Worm (Caenorhabditis elegans): Measurements from ENCODE around the gene scl-9.

Gene scl-9

DNA sequence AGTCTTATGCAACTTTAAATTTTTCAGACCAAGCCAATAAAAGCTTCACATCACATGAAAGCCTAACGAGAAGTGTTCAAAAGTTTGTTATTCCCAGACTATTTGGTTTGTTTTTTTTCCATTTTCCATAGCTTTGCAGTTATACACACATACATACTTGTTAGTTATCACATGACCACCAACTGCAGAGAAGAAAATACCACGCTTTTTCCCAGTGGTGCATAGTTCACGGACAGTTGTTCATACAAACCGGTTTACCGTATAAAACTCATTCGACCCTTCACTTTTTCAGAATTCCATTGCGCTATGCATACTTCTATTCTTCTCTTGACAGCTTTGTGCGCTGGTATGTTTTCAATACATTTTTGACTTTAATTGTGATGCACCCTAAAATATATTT is 16.8 kb downstream of the scl-9 start, which contains the start of gene scl-5:
Gene scl-5 (plus strand): TSS at position 301 of the 400 bp plus-strand sequence.
- TF ChIP-seq scrt-1 (GFP tag; IDR thresholded peaks at IDR 0.05) (no peak), ceh-13 (GFP tag; optimal IDR thresholded peaks at IDR 0.05) (no peak), aly-1 (tag; optimal IDR thresholded peaks at IDR 0.05) (no peak), sea-1 (GFP tag; conservative IDR thresholded peaks at IDR 0.05) (no peak), F13C5.2 (tag; optimal IDR thresholded peaks at IDR 0.05) (no peak), hnd-1 (tag; optimal IDR thresholded peaks at IDR 0.05) (no peak), B0310.2 (tag; optimal IDR thresholded peaks at IDR 0.05) (no peak), ceh-36 (tag; optimal IDR thresholded peaks at IDR 0.05) (no peak), hmg-4 (GFP tag; optimal IDR thresholded peaks at IDR 0.05) (no peak), tra-4 (tag; optimal IDR thresholded peaks at IDR 0.05) (no peak), flt-1 (GFP tag; IDR thresholded peaks at IDR 0.05) (no peak), tbx-11 (GFP tag; IDR thresholded peaks at IDR 0.05) (no peak), ets-7 (tag; optimal IDR thresholded peaks at IDR 0.05) (no peak), pes-1 (GFP tag; IDR thresholded peaks at IDR 0.05) (no peak), hmbx-1 (tag; optimal IDR thresholded peaks at IDR 0.05) (no peak), tbx-37 (GFP tag; conservative IDR thresholded peaks at IDR 0.05) (no peak), ama-1 (optimal IDR thresholded peaks at IDR 0.05) (no peak)

DNA sequence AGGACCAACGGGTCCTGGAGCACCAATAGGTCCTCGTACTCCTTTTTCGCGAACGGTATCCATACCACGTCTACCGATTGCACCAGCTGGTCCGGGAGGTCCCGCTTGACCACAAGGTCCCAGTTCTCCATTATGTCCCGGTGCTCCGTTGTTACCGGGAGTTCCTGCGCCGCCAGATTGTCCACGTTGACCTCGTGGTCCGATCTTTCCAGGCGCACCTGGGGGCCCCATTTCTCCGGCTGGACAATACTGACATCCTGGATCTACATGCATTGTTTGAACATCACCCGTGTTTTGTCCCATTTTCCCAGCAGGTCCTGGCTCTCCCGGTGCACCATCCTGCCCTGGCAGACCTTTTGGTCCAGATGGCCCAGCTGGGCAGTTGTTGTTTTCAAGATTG is 19.1 kb downstream of the scl-9 start:
- TF ChIP-seq sea-1 (GFP tag; conservative IDR thresholded peaks at IDR 0.05) (0 out of 2 replicates have a peak, but pooled peaks have one; percentile 37), hmg-4 (GFP tag; optimal IDR thresholded peaks at IDR 0.05) (no peak)

DNA sequence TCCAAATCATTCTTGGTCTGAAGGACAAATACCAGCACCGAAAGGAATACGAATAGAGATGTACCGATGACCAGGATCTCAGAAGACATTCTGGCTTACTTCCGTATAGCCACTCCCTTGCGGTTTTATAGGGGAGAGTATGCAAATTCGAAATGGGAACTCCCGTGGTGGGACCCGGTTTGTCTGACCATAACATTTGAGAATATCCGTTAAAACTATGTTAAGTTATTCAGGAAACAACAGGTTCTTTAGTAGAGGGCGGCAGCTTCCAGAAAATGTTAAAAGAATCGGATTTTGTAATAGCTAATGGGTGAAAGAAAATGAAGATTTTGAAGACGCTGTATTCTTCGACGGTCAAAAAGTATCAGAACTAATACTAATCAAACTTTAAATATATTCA is 20.3 kb downstream of the scl-9 start, which contains the start of gene col-131:
Gene col-131 (minus strand): TSS at position 101 of the 400 bp plus-strand sequence.
- TF ChIP-seq hmg-4 (GFP tag; optimal IDR thresholded peaks at IDR 0.05) = no peak
- no peak for TF ChIP-seq F13C5.2 (tag; optimal IDR thresholded peaks at IDR 0.05)
- no peak for TF ChIP-seq ets-7 (tag; optimal IDR thresholded peaks at IDR 0.05)
- TF ChIP-seq ceh-13 (GFP tag; optimal IDR thresholded peaks at IDR 0.05) = no peak
- TF ChIP-seq B0310.2 (tag; optimal IDR thresholded peaks at IDR 0.05) = no peak
- no peak for TF ChIP-seq scrt-1 (GFP tag; IDR thresholded peaks at IDR 0.05)
- no peak for TF ChIP-seq flt-1 (GFP tag; IDR thresholded peaks at IDR 0.05)

DNA sequence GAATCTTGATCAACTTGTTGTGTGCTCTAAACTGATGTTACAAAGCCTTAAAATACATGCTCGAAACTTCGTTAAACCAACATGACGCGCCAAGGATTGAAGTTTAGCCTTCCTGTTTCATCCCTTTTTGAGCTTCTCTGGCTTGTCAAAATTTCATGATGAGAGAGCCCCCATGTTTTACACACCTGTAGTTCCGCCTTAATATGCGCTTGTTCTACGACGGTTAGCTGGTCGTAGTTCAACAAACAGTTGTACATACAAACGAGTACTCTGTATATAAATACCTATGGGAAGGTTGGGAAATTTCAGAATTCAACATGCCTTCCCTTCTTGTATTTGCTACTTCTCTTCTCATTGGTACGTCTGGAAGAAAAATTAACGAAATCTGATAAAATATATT is 21.5 kb downstream of the scl-9 start, which contains the start of gene scl-6:
Gene scl-6 (plus strand): TSS at position 301 of the 400 bp plus-strand sequence.
- TF ChIP-seq ama-1 (optimal IDR thresholded peaks at IDR 0.05) (no peak), B0310.2 (tag; optimal IDR thresholded peaks at IDR 0.05) (no peak), hnd-1 (tag; optimal IDR thresholded peaks at IDR 0.05) (no peak), tbx-11 (GFP tag; IDR thresholded peaks at IDR 0.05) (no peak), tra-4 (tag; optimal IDR thresholded peaks at IDR 0.05) (no peak)

DNA sequence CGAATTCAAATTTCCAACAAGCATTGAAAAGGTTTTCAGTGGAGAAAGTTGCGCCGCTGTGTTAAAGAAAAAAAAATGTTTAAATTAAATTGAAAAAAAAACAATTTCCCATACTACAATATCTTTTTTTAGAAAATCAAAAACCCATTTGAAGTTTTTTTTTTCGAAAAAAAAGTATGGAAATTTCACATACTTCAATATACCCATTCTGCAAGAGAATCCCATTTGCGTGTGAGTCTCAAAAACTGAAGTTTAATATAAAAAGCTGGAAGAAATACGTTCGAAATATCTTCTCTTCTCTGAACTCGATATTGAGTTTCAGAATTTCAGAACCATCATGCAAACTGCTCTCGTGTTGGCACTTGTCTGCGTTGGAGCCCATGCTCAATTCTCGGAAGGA is 23.2 kb downstream of the scl-9 start, which contains the start of gene scl-7:
Gene scl-7 (plus strand): TSS at position 301 of the 400 bp plus-strand sequence.
- TF ChIP-seq tbx-11 (GFP tag; IDR thresholded peaks at IDR 0.05) = no peak
- TF ChIP-seq hmg-4 (GFP tag; optimal IDR thresholded peaks at IDR 0.05) = no peak
- no peak for TF ChIP-seq tbx-37 (GFP tag; conservative IDR thresholded peaks at IDR 0.05)
- TF ChIP-seq ceh-13 (GFP tag; optimal IDR thresholded peaks at IDR 0.05) = no peak
- TF ChIP-seq F13C5.2 (tag; optimal IDR thresholded peaks at IDR 0.05) = no peak
- TF ChIP-seq aly-1 (tag; optimal IDR thresholded peaks at IDR 0.05) = no peak
- TF ChIP-seq sea-1 (GFP tag; conservative IDR thresholded peaks at IDR 0.05) = no peak
- no peak for TF ChIP-seq ama-1 (optimal IDR thresholded peaks at IDR 0.05)
- no peak for TF ChIP-seq B0310.2 (tag; optimal IDR thresholded peaks at IDR 0.05)
- no peak for TF ChIP-seq scrt-1 (GFP tag; IDR thresholded peaks at IDR 0.05)

DNA sequence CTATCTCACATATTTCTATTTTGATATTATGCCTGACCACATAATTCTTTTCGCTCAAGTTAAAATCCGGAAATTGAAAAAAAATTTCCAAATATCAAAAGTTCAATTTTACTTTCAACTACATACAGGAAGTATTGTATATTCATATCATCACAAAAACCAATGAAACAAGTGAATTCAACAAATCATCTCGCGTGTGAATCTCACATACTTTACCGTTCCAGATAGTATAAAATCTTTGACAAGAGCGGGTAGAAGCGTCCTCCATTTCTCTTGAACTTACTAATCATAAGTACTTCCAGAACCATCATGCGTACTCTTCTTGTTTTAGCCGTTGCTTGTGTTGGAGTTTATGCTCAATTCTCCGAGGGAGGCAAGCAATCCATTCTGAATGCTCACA is 24.5 kb downstream of the scl-9 start, which contains the start of gene scl-8:
Gene scl-8 (plus strand): TSS at position 301 of the 400 bp plus-strand sequence.
- no peak for TF ChIP-seq flt-1 (GFP tag; IDR thresholded peaks at IDR 0.05)
- no peak for TF ChIP-seq hnd-1 (tag; optimal IDR thresholded peaks at IDR 0.05)
- no peak for TF ChIP-seq scrt-1 (GFP tag; IDR thresholded peaks at IDR 0.05)
- no peak for TF ChIP-seq F13C5.2 (tag; optimal IDR thresholded peaks at IDR 0.05)
- TF ChIP-seq aly-1 (tag; optimal IDR thresholded peaks at IDR 0.05) = no peak
- TF ChIP-seq tra-4 (tag; optimal IDR thresholded peaks at IDR 0.05) = no peak
- TF ChIP-seq tbx-11 (GFP tag; IDR thresholded peaks at IDR 0.05) = no peak
- TF ChIP-seq hmg-4 (GFP tag; optimal IDR thresholded peaks at IDR 0.05) = no peak
- TF ChIP-seq ceh-13 (GFP tag; optimal IDR thresholded peaks at IDR 0.05) = no peak
- no peak for TF ChIP-seq sea-1 (GFP tag; conservative IDR thresholded peaks at IDR 0.05)
- TF ChIP-seq tbx-37 (GFP tag; conservative IDR thresholded peaks at IDR 0.05) = no peak
- TF ChIP-seq ama-1 (optimal IDR thresholded peaks at IDR 0.05) = no peak
- TF ChIP-seq B0310.2 (tag; optimal IDR thresholded peaks at IDR 0.05) = no peak
- no peak for TF ChIP-seq ets-7 (tag; optimal IDR thresholded peaks at IDR 0.05)
- TF ChIP-seq hmbx-1 (tag; optimal IDR thresholded peaks at IDR 0.05) = no peak
- TF ChIP-seq pes-1 (GFP tag; IDR thresholded peaks at IDR 0.05) = no peak
- TF ChIP-seq ceh-36 (tag; optimal IDR thresholded peaks at IDR 0.05) = no peak

DNA sequence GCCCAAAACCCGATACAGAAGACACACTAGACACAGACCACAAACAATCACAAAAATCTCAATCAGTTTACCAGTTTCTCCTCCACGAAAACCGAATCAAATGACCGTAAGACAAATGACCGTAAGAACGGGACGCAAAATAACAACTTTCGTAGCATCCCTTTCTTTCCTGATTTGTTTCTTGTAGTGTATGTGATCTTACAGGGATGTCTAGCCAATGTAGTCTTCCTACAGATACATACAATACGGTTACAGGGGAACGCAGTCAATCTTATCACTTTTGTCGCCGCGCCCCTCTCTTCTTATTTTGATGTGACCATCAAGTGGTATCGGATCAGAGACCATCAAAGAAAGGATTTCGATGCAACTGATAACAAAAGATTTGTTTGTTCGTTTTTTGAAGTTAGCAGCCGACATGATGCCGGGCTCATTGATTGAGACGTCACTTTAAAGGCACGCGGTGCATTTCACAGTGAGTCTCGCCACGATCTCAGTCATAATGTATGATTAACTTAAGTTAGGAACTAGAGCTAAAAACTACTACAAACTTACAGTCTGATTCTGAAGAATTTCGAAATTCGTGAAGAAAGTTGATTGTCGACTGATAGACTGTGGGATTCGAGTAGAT is 28.8 kb downstream of the scl-9 start:
- TF ChIP-seq F13C5.2 (tag; optimal IDR thresholded peaks at IDR 0.05) = no peak
- no peak for TF ChIP-seq tra-4 (tag; optimal IDR thresholded peaks at IDR 0.05)

DNA sequence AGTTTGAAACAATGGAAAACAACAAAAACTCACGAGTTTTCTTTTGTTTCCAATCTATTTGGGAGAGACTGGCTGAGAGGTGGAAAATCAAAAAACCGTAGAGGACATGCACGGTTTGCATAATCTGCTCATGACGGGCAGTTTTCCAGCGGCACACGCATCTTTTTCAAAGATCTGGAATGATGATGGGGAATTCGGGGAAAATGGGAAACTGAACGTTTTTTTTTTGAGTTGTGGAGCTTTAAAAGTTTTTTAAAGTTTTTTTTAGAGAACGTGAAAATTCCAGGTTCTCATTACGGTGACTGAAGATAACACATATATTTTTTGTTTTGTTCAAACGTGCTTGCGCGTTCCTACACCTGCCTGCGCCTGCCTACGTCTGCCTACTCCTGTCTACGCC is 29.7 kb downstream of the scl-9 start, which contains the start of gene C39E9.7:
Gene C39E9.7 (minus strand): TSS at position 101 of the 400 bp plus-strand sequence.
- TF ChIP-seq hnd-1 (tag; optimal IDR thresholded peaks at IDR 0.05) (no peak), hmg-4 (GFP tag; optimal IDR thresholded peaks at IDR 0.05) (no peak), ama-1 (optimal IDR thresholded peaks at IDR 0.05) (no peak), scrt-1 (GFP tag; IDR thresholded peaks at IDR 0.05) (no peak), F13C5.2 (tag; optimal IDR thresholded peaks at IDR 0.05) (no peak), tbx-37 (GFP tag; conservative IDR thresholded peaks at IDR 0.05) (no peak), ets-7 (tag; optimal IDR thresholded peaks at IDR 0.05) (no peak), flt-1 (GFP tag; IDR thresholded peaks at IDR 0.05) (no peak), ceh-13 (GFP tag; optimal IDR thresholded peaks at IDR 0.05) (no peak), hmbx-1 (tag; optimal IDR thresholded peaks at IDR 0.05) (no peak), tbx-11 (GFP tag; IDR thresholded peaks at IDR 0.05) (no peak), B0310.2 (tag; optimal IDR thresholded peaks at IDR 0.05) (no peak), sea-1 (GFP tag; conservative IDR thresholded peaks at IDR 0.05) (no peak), ceh-36 (tag; optimal IDR thresholded peaks at IDR 0.05) (no peak), tra-4 (tag; optimal IDR thresholded peaks at IDR 0.05) (no peak), aly-1 (tag; optimal IDR thresholded peaks at IDR 0.05) (no peak), pes-1 (GFP tag; IDR thresholded peaks at IDR 0.05) (no peak)

Measured in whole organism, early embryonic.